Fruit fly (Drosophila melanogaster) whole organism, embryonic: ENCODE results near the gene CG31287.

Experiments used
- CG13123 ChIP-seq: fragments of 200-800 bp; sonication (Bioruptor generic); optimal IDR thresholded peaks from 2 replicates; lab custom pipeline; 2016; ENCODE audit warnings: missing biosample characterization, missing genetic modification characterization
- CG18619 ChIP-seq: fragments of 200-800 bp; sonication (Bioruptor generic); optimal IDR thresholded peaks from 3 replicates; lab custom pipeline; 2017; ENCODE audit warnings: missing biosample characterization, mild to moderate bottlenecking, missing genetic modification characterization
- CG34422 ChIP-seq: fragments of 200-800 bp; sonication (Bioruptor generic); IDR thresholded peaks from 3 replicates; pipeline ENCODE4 v1.3.6; 2022; ENCODE audit warnings: missing biosample characterization, missing genetic modification characterization
- CG6791 ChIP-seq: fragments of 200-800 bp; sonication (Bioruptor generic); IDR thresholded peaks from 3 replicates; pipeline ENCODE4 v1.3.6; 2022; ENCODE audit warnings: missing biosample characterization, missing genetic modification characterization; ENCODE audit not compliant: partially characterized antibody
- CG7963 ChIP-seq: fragments of 200-800 bp; sonication (Bioruptor generic); IDR thresholded peaks from 3 replicates; pipeline ENCODE4 v1.3.6; 2022; ENCODE audit warnings: missing biosample characterization, missing genetic modification characterization; ENCODE audit not compliant: partially characterized antibody
- mam ChIP-seq: fragments of 200-800 bp; sonication (Bioruptor generic); optimal IDR thresholded peaks from 3 replicates; lab custom pipeline; 2016; ENCODE audit warnings: missing biosample characterization, missing genetic modification characterization
- odd ChIP-seq: fragments of 200-800 bp; sonication (Bioruptor generic); optimal IDR thresholded peaks from 2 replicates; lab custom pipeline; 2017; ENCODE audit warnings: missing biosample characterization, mild to moderate bottlenecking, missing genetic modification characterization

dm6 chr3R:16217368-16217767 is 14.2 kb downstream of the CG31287 start:
- TF ChIP-seq CG6791 (GFP tag; lab: Robert Waterston, UW) (no peak), odd (GFP tag; lab: Kevin White, UChicago) (no peak), CG18619 (GFP tag; lab: Kevin White, UChicago) (no peak), mam (GFP tag; lab: Kevin White, UChicago) (no peak), CG13123 (no peak), CG7963 (GFP tag; lab: Robert Waterston, UW) (no peak), CG34422 (GFP tag; lab: Robert Waterston, UW) (no peak)
